Fruit fly (Drosophila melanogaster): ENCODE data around the gene CG43390.

DNA sequence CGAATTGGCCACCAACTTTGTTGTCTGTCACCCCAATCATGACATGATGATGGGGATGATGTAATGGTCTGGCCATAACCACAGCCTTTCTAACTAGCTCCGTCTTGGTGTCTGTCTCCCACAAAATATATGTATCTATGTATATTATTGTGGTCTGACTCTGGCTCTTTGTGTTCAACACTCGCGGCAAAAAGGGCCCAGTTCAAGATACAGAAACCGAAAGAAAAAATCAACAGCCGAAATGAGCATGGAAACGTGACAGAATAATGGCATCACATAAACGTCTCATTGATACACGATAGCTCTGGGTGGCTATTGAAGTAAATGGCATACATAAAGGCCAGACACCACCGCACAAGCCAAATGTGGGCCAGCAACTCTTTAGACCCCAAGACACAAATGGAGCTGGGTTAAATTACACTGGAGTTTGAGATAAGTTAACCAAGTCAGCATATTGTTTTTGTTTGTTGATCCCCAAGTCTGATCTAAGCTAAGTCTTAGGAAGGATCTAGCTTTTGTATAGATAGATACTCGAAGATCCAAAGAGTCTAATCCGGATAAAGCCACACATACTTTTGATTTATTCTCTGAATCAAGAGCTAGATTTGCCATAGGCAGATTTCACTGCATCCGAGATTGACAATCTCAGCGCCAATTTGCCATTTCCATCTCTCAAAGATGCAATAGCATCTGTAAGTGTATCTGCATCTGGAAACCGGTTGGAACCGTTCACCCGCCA lies 47.6 kb downstream of the CG43390 start:
- TF ChIP-seq ttk (GFP tag; IDR thresholded peaks at IDR 0.05), result no peak
- TF ChIP-seq CG34224 (GFP tag; IDR thresholded peaks at IDR 0.05; ENCODE audit: partially characterized antibody), result no peak
- TF ChIP-seq CG9797 (GFP tag; optimal IDR thresholded peaks at IDR 0.05), result no peak
- TF ChIP-seq CG11093 (GFP tag; IDR thresholded peaks at IDR 0.05), result no peak
- no peak for TF ChIP-seq Jarid2 (GFP tag; optimal IDR thresholded peaks at IDR 0.05)
- no peak for TF ChIP-seq ranshi (GFP tag; IDR thresholded peaks at IDR 0.05)
